Worm (Caenorhabditis elegans): ENCODE results near the gene ech-4.

Gene ech-4

ce11 chrII:10784780-10785463 is 35.9 kb upstream of the ech-4 start, which contains the start of gene cdl-1 (continued):
- TF ChIP-seq ces-1 (GFP tag; optimal IDR thresholded peaks at IDR 0.05): no peak
- peak; percentile 83 for TF ChIP-seq C16A3.4 (tag; optimal IDR thresholded peaks at IDR 0.05)
- no peak for TF ChIP-seq mef-2 (tag; optimal IDR thresholded peaks at IDR 0.05)
- peak; percentile 90 for TF ChIP-seq unc-130 (tag; optimal IDR thresholded peaks at IDR 0.05)
- peak; percentile 67 for TF ChIP-seq nhr-19 (GFP tag; conservative IDR thresholded peaks at IDR 0.05)
- TF ChIP-seq lir-3 (tag; optimal IDR thresholded peaks at IDR 0.05; ENCODE audit: poor library complexity): peak; percentile 49
- TF ChIP-seq alr-1 (tag; optimal IDR thresholded peaks at IDR 0.05; ENCODE audit: borderline replicate concordance): no peak
- no peak for TF ChIP-seq nhr-28 (tag; optimal IDR thresholded peaks at IDR 0.05)
- TF ChIP-seq egl-13 (tag; optimal IDR thresholded peaks at IDR 0.05): peak; percentile 17
- no peak for TF ChIP-seq hlh-4 (tag; optimal IDR thresholded peaks at IDR 0.05)
- peak; percentile 37 for TF ChIP-seq dsc-1 (tag; optimal IDR thresholded peaks at IDR 0.05)
- TF ChIP-seq mep-1 (tag; optimal IDR thresholded peaks at IDR 0.05): peak; percentile 81
- TF ChIP-seq snpc-4 (tag; optimal IDR thresholded peaks at IDR 0.05): peak; percentile 45
- peak; percentile 26 for TF ChIP-seq fkh-8 (tag; optimal IDR thresholded peaks at IDR 0.05)
- no peak for TF ChIP-seq zag-1 (tag; optimal IDR thresholded peaks at IDR 0.05)
- TF ChIP-seq unc-62 (GFP tag; optimal IDR thresholded peaks at IDR 0.05): no peak
- TF ChIP-seq efl-3 (GFP tag; optimal IDR thresholded peaks at IDR 0.05): no peak
- TF ChIP-seq unc-30 (tag; optimal IDR thresholded peaks at IDR 0.05): no peak
- TF ChIP-seq irx-1 (tag; optimal IDR thresholded peaks at IDR 0.05): peak; percentile 7
- no peak for TF ChIP-seq hlh-17 (GFP tag; optimal IDR thresholded peaks at IDR 0.05; ENCODE audit: borderline replicate concordance)
- TF ChIP-seq unc-86 (tag; optimal IDR thresholded peaks at IDR 0.05): no peak
- TF ChIP-seq snu-23 (GFP tag; optimal IDR thresholded peaks at IDR 0.05): peak; percentile 75
- no peak for TF ChIP-seq unc-98 (GFP tag; IDR thresholded peaks at IDR 0.05)
- peak; percentile 66 for TF ChIP-seq blmp-1 (tag; optimal IDR thresholded peaks at IDR 0.05)
- TF ChIP-seq nhr-11 (tag; optimal IDR thresholded peaks at IDR 0.05): no peak
- TF ChIP-seq pqm-1 (tag; optimal IDR thresholded peaks at IDR 0.05): no peak
- peak; percentile 86 to 96 for TF ChIP-seq efl-1 (optimal IDR thresholded peaks at IDR 0.05)
- TF ChIP-seq efl-1 (GFP tag; optimal IDR thresholded peaks at IDR 0.05 in 1 of 2): peak; percentile 96 to 100
- TF ChIP-seq ceh-82 (tag; optimal IDR thresholded peaks at IDR 0.05): peak in 2 of 3 experiments; percentile 24 to 40
- no peak for TF ChIP-seq ztf-4 (tag; optimal IDR thresholded peaks at IDR 0.05)
- no peak for TF ChIP-seq zip-4 (GFP tag; optimal IDR thresholded peaks at IDR 0.05)
- TF ChIP-seq nhr-77 (tag; optimal IDR thresholded peaks at IDR 0.05): peak; percentile 17
- TF ChIP-seq mab-9 (GFP tag; IDR thresholded peaks at IDR 0.05): 0 out of 2 replicates have a peak, but pooled peaks have one; percentile 21
- TF ChIP-seq ama-1 (optimal IDR thresholded peaks at IDR 0.05): no peak

- TF ChIP-seq lin-13 (GFP tag; optimal IDR thresholded peaks at IDR 0.05) (no peak), hlh-17 (GFP tag; optimal IDR thresholded peaks at IDR 0.05; ENCODE audit: borderline replicate concordance) (no peak), lin-39 (tag; optimal IDR thresholded peaks at IDR 0.05) (no peak), nhr-84 (tag; optimal IDR thresholded peaks at IDR 0.05) (no peak), lin-14 (GFP tag; optimal IDR thresholded peaks at IDR 0.05) (no peak), vab-15 (tag; optimal IDR thresholded peaks at IDR 0.05) (no peak), Y116A8C.19 (tag; optimal IDR thresholded peaks at IDR 0.05; ENCODE audit: borderline replicate concordance) (no peak), ces-1 (GFP tag; optimal IDR thresholded peaks at IDR 0.05) (no peak), C04F5.9 (tag; optimal IDR thresholded peaks at IDR 0.05) (no peak), fkh-4 (tag; optimal IDR thresholded peaks at IDR 0.05; ENCODE audit: borderline replicate concordance) (no peak), mef-2 (tag; optimal IDR thresholded peaks at IDR 0.05) (no peak), unc-62 (GFP tag; optimal IDR thresholded peaks at IDR 0.05) (no peak), nhr-28 (tag; optimal IDR thresholded peaks at IDR 0.05) (no peak), mab-9 (GFP tag; IDR thresholded peaks at IDR 0.05) (no peak)
These were observed 33.6 kb upstream of the ech-4 start, which contains the start of gene tag-209 for ce11 chrII:10787240-10787639. Gene tag-209 (plus strand): TSS chrII:10787312.
